Fruit fly (Drosophila melanogaster): ENCODE measurements around the gene Pex19.
A peak's percentile ranks its signal among the peaks of the same experiment; 100 is the strongest.

The Pex19 gene

DNA sequence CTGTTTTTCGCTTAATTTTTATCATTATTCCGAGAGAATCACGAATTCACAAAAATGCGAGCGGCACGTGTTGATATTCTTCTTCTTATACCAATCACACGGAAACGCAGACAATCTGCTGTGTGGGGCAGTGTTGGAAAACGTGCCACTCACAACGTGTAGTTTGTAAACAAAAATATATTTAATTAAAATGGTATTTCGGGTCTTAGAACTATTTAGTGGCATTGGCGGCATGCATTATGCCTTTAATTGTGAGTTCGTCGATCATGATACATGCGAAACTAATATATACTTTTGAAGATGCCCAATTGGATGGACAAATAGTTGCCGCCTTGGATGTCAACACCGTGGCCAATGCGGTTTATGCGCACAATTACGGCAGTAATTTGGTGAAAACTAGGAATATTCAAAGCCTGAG, 4.8 kb downstream of the Pex19 start, which contains the start of the genes CG6712 and Mt2:
CG6712 (minus strand) TSS at position 116 of the 418 bp plus-strand sequence.
Mt2 (plus strand) TSS at position 130 of the 418 bp plus-strand sequence.
- no peak for TF ChIP-seq CG14655 (GFP tag; optimal IDR thresholded peaks at IDR 0.05)
- TF ChIP-seq CG15710 (tag; optimal IDR thresholded peaks at IDR 0.05): no peak
- TF ChIP-seq CG8159 (tag; optimal IDR thresholded peaks at IDR 0.05): no peak
- no peak for TF ChIP-seq D1 (tag; optimal IDR thresholded peaks at IDR 0.05)
- no peak for TF ChIP-seq Ets98B (GFP tag; IDR thresholded peaks at IDR 0.05)
- TF ChIP-seq Snoo (tag; optimal IDR thresholded peaks at IDR 0.05): no peak
- TF ChIP-seq CG9948 (tag; optimal IDR thresholded peaks at IDR 0.05): no peak
- TF ChIP-seq EcR (GFP tag; optimal IDR thresholded peaks at IDR 0.05): no peak
- no peak for TF ChIP-seq rn (GFP tag; IDR thresholded peaks at IDR 0.05)

DNA sequence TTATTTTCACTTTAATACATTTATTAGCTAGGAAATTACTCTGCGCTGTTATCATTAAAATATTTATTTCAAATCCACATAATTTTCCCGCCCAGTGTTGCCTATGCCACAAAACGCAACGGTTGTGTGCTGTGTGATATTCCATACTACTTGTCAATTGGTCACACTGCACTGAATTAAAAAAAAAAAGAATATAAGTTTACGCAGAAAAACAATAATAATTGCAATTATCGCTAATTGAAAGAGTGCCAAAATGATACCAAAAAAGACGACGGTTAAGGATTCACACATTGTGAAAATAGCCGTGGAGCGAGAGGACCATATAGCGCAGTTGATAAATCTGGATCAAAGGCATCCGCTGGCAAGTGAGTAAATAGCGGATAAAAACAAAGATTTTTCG, 6.1 kb downstream of the Pex19 start, which contains the start of gene Ced-12:
Ced-12 (plus strand) TSS at position 141 of the 400 bp plus-strand sequence.
- TF ChIP-seq rn (GFP tag; IDR thresholded peaks at IDR 0.05): 0 out of 2 replicates have a peak, but pooled peaks have one; percentile 16
- no peak for TF ChIP-seq CG9948 (tag; optimal IDR thresholded peaks at IDR 0.05)
- TF ChIP-seq CG4496 (GFP tag; IDR thresholded peaks at IDR 0.05): peak; percentile 52; the same call in 1 of the 3 replicates
- TF ChIP-seq CG32121 (GFP tag; IDR thresholded peaks at IDR 0.05): no peak
- TF ChIP-seq fd96Ca (GFP tag; IDR thresholded peaks at IDR 0.05): no peak
- TF ChIP-seq CG8301 (tag; optimal IDR thresholded peaks at IDR 0.05): no peak
- no peak for TF ChIP-seq CG15710 (tag; optimal IDR thresholded peaks at IDR 0.05)
- TF ChIP-seq CG10348 (GFP tag; IDR thresholded peaks at IDR 0.05): no peak
- TF ChIP-seq CG13204 (GFP tag; optimal IDR thresholded peaks at IDR 0.05): no peak

DNA sequence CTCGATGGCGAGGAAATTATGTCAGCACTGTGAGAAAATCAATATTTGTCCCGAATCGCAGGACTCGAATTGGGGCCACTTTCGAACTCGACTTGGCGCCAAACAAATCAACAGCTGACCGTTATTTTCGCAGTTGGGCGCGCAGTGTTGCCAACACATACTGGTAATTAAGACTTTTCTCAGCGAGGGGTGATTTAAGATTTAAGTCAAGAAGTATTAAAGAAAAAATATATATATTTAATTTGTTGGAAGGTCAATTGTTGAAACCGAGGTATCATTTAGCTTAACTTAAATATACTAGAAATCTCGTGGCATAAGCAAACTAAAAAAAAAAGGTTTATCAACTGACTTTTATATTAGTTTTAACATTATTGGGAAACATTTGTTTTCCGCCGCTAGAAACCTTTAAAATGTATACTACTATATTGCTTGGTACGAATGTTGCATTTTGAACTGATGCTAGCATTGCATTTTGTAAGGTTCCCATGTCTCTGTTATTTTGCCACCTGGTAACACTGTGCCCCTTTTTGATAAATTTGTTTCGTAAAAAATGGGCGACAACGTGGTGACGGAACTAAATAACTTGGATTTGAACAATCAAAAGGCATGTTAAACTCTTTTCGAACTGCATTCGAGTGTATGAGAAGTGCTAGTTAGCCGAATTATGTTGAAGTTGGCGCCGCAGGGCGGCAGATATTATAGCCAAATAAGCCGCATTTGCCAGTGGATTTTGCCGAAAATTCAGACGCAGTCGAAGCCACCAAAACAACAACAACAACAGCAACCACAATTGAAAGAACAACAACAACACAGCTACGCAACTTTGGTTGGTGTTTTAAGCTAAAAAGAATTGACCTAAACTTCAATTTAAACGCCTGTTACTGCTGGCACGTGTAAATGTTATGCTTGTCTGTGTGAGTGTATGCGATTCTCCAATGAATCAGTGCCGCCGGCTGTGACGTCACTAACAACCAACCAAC, 11.9 kb downstream of the Pex19 start, which contains the start of the genes Patsas and ThrRS:
Patsas (minus strand) TSS at position 55 of the 980 bp plus-strand sequence.
ThrRS (plus strand) TSS at position 521 of the 980 bp plus-strand sequence.
- TF ChIP-seq rn (GFP tag; IDR thresholded peaks at IDR 0.05) (peak; percentile 65), CG10348 (GFP tag; IDR thresholded peaks at IDR 0.05) (peak; percentile 60), D1 (tag; optimal IDR thresholded peaks at IDR 0.05) (no peak), CG17806 (tag; optimal IDR thresholded peaks at IDR 0.05) (peak; percentile 81), Ets98B (GFP tag; IDR thresholded peaks at IDR 0.05) (peak; percentile 87), CG34367 (tag; optimal IDR thresholded peaks at IDR 0.05) (peak; percentile 74), CG8301 (tag; optimal IDR thresholded peaks at IDR 0.05) (peak; percentile 73), CG13204 (GFP tag; optimal IDR thresholded peaks at IDR 0.05) (no peak), CG12605 (GFP tag; IDR thresholded peaks at IDR 0.05) (peak; percentile 71), Snoo (tag; optimal IDR thresholded peaks at IDR 0.05) (peak; percentile 76), EcR (GFP tag; optimal IDR thresholded peaks at IDR 0.05) (no peak), CG14655 (GFP tag; optimal IDR thresholded peaks at IDR 0.05) (no peak), CG15710 (tag; optimal IDR thresholded peaks at IDR 0.05) (peak; percentile 80), CG9948 (tag; optimal IDR thresholded peaks at IDR 0.05) (peak; percentile 80), CG4496 (GFP tag; IDR thresholded peaks at IDR 0.05) (peak; percentile 92), gl (tag; optimal IDR thresholded peaks at IDR 0.05) (no peak), Pif1B (GFP tag; optimal IDR thresholded peaks at IDR 0.05) (no peak), Pif1A (GFP tag; optimal IDR thresholded peaks at IDR 0.05) (no peak), fd96Ca (GFP tag; IDR thresholded peaks at IDR 0.05) (peak; percentile 38; the same call in 2 of the 3 replicates), CG8159 (tag; optimal IDR thresholded peaks at IDR 0.05) (peak; percentile 82), CG32121 (GFP tag; IDR thresholded peaks at IDR 0.05) (peak; percentile 80; the same call in 1 of the 2 replicates)

DNA sequence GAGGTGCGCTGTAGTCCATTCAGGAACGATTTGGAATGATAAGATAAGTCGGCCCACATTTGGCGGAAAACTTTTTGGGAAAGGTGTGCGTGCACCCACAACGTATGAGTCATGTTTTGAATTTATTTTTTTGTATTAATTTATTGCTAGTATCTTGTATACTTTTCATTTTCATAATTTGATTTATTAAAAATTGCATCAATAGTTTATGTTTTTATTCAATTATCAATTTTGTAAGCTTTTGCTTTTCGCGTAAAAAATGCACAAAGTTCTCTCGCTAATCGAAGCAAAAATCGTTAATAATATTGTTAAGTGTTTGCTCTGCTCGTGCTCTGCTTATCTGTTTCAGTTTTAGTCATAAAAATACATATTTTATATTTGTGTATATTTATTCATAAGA, 15.5 kb downstream of the Pex19 start:
- TF ChIP-seq CG10348 (GFP tag; IDR thresholded peaks at IDR 0.05) (no peak), CG8301 (tag; optimal IDR thresholded peaks at IDR 0.05) (no peak), CG9948 (tag; optimal IDR thresholded peaks at IDR 0.05) (no peak), CG14655 (GFP tag; optimal IDR thresholded peaks at IDR 0.05) (no peak), CG17806 (tag; optimal IDR thresholded peaks at IDR 0.05) (no peak), gl (tag; optimal IDR thresholded peaks at IDR 0.05) (no peak), Pif1A (GFP tag; optimal IDR thresholded peaks at IDR 0.05) (no peak), D1 (tag; optimal IDR thresholded peaks at IDR 0.05) (no peak), CG4496 (GFP tag; IDR thresholded peaks at IDR 0.05) (no peak), Ets98B (GFP tag; IDR thresholded peaks at IDR 0.05) (no peak), EcR (GFP tag; optimal IDR thresholded peaks at IDR 0.05) (no peak), rn (GFP tag; IDR thresholded peaks at IDR 0.05) (no peak), CG8159 (tag; optimal IDR thresholded peaks at IDR 0.05) (no peak), CG15710 (tag; optimal IDR thresholded peaks at IDR 0.05) (no peak), Snoo (tag; optimal IDR thresholded peaks at IDR 0.05) (no peak), CG34367 (tag; optimal IDR thresholded peaks at IDR 0.05) (no peak)

DNA sequence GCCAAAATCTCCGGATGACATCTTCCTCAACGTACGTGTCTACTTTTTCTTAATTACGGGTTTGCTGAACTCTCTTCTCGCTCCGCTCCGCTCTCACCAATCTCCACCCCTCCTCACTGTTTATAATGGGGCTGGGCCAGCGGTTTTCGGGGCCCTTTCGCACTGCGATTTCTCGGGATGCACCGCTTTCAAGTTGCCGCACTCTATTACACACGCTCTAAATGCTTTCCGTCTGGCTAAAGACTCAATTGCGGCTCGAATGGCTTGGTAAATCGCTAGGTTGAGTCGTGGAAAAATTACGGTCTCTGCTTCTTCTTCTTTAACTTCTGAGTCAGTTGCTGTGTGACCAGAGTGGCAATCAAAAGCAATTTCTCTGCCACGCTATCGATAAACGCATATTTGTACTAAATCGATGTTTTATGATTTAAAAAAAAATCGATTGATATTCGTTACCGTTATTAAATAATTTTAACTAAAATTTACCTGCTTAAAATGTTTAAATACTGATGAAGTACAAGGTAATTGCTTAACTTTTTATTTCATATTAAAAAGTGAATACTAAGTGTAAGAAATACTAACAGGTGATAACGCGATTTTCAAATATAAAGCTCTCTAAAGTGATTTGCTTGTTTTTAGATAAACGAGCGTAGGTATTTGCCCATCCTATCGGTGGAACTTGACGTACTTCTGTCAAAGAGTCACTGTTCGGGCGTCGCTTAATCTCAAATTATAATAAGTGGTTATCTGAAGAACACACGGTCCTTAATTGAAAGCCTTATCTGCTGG, 17.4 kb downstream of the Pex19 start, which contains the start of the genes Rab6 and Phae1:
Rab6 (minus strand) TSS at position 338 of the 786 bp plus-strand sequence.
Phae1 (plus strand) TSS at position 639 of the 786 bp plus-strand sequence.
- TF ChIP-seq EcR (GFP tag; optimal IDR thresholded peaks at IDR 0.05) (peak; percentile 90), CG32121 (GFP tag; IDR thresholded peaks at IDR 0.05) (no peak), CG15710 (tag; optimal IDR thresholded peaks at IDR 0.05) (no peak), CG14655 (GFP tag; optimal IDR thresholded peaks at IDR 0.05) (no peak), CG8301 (tag; optimal IDR thresholded peaks at IDR 0.05) (no peak), CG12605 (GFP tag; IDR thresholded peaks at IDR 0.05) (no peak), CG13204 (GFP tag; optimal IDR thresholded peaks at IDR 0.05) (no peak), Pif1B (GFP tag; optimal IDR thresholded peaks at IDR 0.05) (no peak), CG17806 (tag; optimal IDR thresholded peaks at IDR 0.05) (no peak), rn (GFP tag; IDR thresholded peaks at IDR 0.05) (no peak), CG4496 (GFP tag; IDR thresholded peaks at IDR 0.05) (no peak), Snoo (tag; optimal IDR thresholded peaks at IDR 0.05) (no peak), CG34367 (tag; optimal IDR thresholded peaks at IDR 0.05) (no peak), CG8159 (tag; optimal IDR thresholded peaks at IDR 0.05) (peak; percentile 2)

Measured in whole organism, pupa.